Worm (Caenorhabditis elegans) whole organism, L4/young adult: Measurements from ENCODE around the gene lis-1.

Experiments
- W03F9.2 ChIP-seq: fragments of 150-350 bp; optimal IDR thresholded peaks from 2 replicates; lab custom pipeline; 2014; ENCODE audit warnings: missing biosample characterization, missing genetic modification characterization
- him-1 ChIP-seq: sonication (generic microtip); optimal IDR thresholded peaks from 2 replicates; lab custom pipeline; 2016; ENCODE audit warnings: missing genotype, missing genetic modification reagents, missing genetic modification characterization, missing compliant biosample characterization

DNA sequence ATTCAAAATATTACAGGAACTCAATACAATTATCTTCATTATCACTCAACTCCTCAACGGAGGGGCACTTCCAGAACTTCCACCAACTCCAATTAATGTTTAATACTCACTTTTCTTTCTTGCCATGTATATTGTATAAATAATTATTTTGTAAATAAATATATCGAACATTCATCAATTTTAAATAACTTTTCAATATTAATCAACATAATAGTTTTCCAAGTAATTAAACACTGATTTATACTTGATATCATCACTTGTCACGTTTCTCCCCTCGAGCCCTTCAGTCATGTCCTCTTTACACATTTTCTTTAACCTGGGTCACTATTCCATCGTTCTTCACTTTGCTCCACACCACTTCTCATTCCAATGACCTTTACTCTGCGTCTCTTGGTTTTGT lies 26.4 kb upstream of the lis-1 start, which contains the start of gene mig-18:
- TF ChIP-seq him-1 (tag; lab: Kevin White, UChicago) (no peak), W03F9.2 (tag; lab: Kevin White, UChicago) (no peak)
